Worm (Caenorhabditis elegans): ENCODE measurements around the gene arrd-10.

The arrd-10 gene

ce11 chrII:12961293-12961692, 21.4 kb downstream of the arrd-10 start:
- no peak for TF ChIP-seq fkh-8 (tag; optimal IDR thresholded peaks at IDR 0.05)
- no peak for TF ChIP-seq skn-1 (tag; optimal IDR thresholded peaks at IDR 0.05)
- no peak for TF ChIP-seq sup-37 (GFP tag; optimal IDR thresholded peaks at IDR 0.05)
- no peak for TF ChIP-seq nhr-12 (tag; optimal IDR thresholded peaks at IDR 0.05)
- TF ChIP-seq blmp-1 (tag; optimal IDR thresholded peaks at IDR 0.05): peak; percentile 34
- TF ChIP-seq Y116A8C.19 (tag; optimal IDR thresholded peaks at IDR 0.05; ENCODE audit: borderline replicate concordance): no peak
- TF ChIP-seq elt-3 (tag; optimal IDR thresholded peaks at IDR 0.05): no peak
- peak; percentile 25 for TF ChIP-seq nhr-85 (tag)
- TF ChIP-seq aha-1 (tag; optimal IDR thresholded peaks at IDR 0.05): no peak
- TF ChIP-seq dpl-1 (GFP tag; optimal IDR thresholded peaks at IDR 0.05): no peak
- no peak for TF ChIP-seq ztf-4 (tag; optimal IDR thresholded peaks at IDR 0.05)

- peak; percentile 91 for TF ChIP-seq blmp-1 (tag; optimal IDR thresholded peaks at IDR 0.05)
- no peak for TF ChIP-seq nhr-11 (tag; optimal IDR thresholded peaks at IDR 0.05)
- TF ChIP-seq unc-98 (GFP tag; IDR thresholded peaks at IDR 0.05): no peak
- TF ChIP-seq fkh-10 (GFP tag; optimal IDR thresholded peaks at IDR 0.05): no peak
Observed at ce11 chrII:12961743-12962142, 21.8 kb downstream of the arrd-10 start.

ce11 chrII:12965138-12965537, 25.2 kb downstream of the arrd-10 start:
- TF ChIP-seq nhr-85 (tag) (peak; percentile 69), pqm-1 (tag; optimal IDR thresholded peaks at IDR 0.05) (no peak)

ce11 chrII:12965538-12965588, 25.5 kb downstream of the arrd-10 start, which contains the start of gene ptr-18:
Gene ptr-18, plus strand, starts transcription at chrII:12965546.
- TF ChIP-seq vab-15 (tag; optimal IDR thresholded peaks at IDR 0.05): no peak

- TF ChIP-seq zip-4 (GFP tag; optimal IDR thresholded peaks at IDR 0.05) (no peak), elt-3 (tag; optimal IDR thresholded peaks at IDR 0.05) (peak in 1 of 6 experiments; percentile 3), nhr-85 (tag) (peak; percentile 48), C04F5.9 (tag; optimal IDR thresholded peaks at IDR 0.05) (no peak), blmp-1 (tag; optimal IDR thresholded peaks at IDR 0.05) (peak; percentile 29), grh-1 (GFP tag; IDR thresholded peaks at IDR 0.05) (peak; percentile 76)
Observed at ce11 chrII:12965589-12965988, 25.7 kb downstream of the arrd-10 start.

ce11 chrII:12966274-12966673, 26.4 kb downstream of the arrd-10 start:
- no peak for TF ChIP-seq elt-2 (tag; optimal IDR thresholded peaks at IDR 0.05)
- TF ChIP-seq efl-1 (optimal IDR thresholded peaks at IDR 0.05): no peak
- TF ChIP-seq efl-1 (GFP tag; optimal IDR thresholded peaks at IDR 0.05 in 1 of 2): no peak
- TF ChIP-seq efl-3 (GFP tag; optimal IDR thresholded peaks at IDR 0.05): no peak
- no peak for TF ChIP-seq pax-3 (tag; optimal IDR thresholded peaks at IDR 0.05)
- TF ChIP-seq unc-62 (GFP tag; optimal IDR thresholded peaks at IDR 0.05): no peak
- no peak for TF ChIP-seq C04F5.9 (tag; optimal IDR thresholded peaks at IDR 0.05)
- TF ChIP-seq egl-13 (tag; optimal IDR thresholded peaks at IDR 0.05): no peak
- no peak for TF ChIP-seq nhr-47 (tag; optimal IDR thresholded peaks at IDR 0.05)
- TF ChIP-seq grh-1 (GFP tag; IDR thresholded peaks at IDR 0.05): no peak

ce11 chrII:12968448-12968969, 28.6 kb downstream of the arrd-10 start:
- TF ChIP-seq lin-35 (GFP tag; optimal IDR thresholded peaks at IDR 0.05) (no peak), sptf-1 (tag; optimal IDR thresholded peaks at IDR 0.05) (no peak), fkh-4 (tag; optimal IDR thresholded peaks at IDR 0.05; ENCODE audit: borderline replicate concordance) (no peak), nhr-76 (tag; optimal IDR thresholded peaks at IDR 0.05) (no peak)

- TF ChIP-seq nhr-47 (tag; optimal IDR thresholded peaks at IDR 0.05) (no peak), tbx-2 (tag; optimal IDR thresholded peaks at IDR 0.05) (no peak), elt-3 (tag; optimal IDR thresholded peaks at IDR 0.05) (no peak), hlh-4 (tag; optimal IDR thresholded peaks at IDR 0.05) (peak; percentile 82), irx-1 (tag; optimal IDR thresholded peaks at IDR 0.05) (no peak)
Observed at ce11 chrII:12969622-12970021, 29.7 kb downstream of the arrd-10 start, which contains the start of gene Y38F1A.4. Gene Y38F1A.4, minus strand, starts transcription at chrII:12969722.
